Worm (Caenorhabditis elegans): ENCODE measurements around the gene lin-8.

DNA sequence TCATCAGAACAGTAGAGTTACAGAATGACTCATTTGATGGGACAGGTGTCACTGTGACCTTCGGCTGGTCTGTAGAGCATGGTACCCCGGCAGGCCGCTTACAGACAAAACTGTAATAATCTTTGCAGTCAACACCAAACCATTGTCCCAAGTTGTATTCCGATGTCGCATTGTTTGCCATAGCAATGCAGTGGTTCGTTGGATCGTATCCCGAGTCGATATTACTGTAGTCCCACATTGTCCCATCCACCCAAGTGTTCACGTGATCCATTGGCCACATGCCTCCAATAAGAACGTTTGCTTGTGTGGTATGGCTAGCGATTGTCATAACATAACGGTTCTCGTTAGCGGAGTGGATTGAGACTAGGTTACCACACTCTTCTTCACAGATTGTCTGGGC is 35.7 kb upstream of the lin-8 start:
- TF ChIP-seq nhr-76 (tag; optimal IDR thresholded peaks at IDR 0.05) (no peak), tag-97 (GFP tag; IDR thresholded peaks at IDR 0.05) (no peak), ama-1 (optimal IDR thresholded peaks at IDR 0.05) (no peak), zip-11 (GFP tag; IDR thresholded peaks at IDR 0.05) (no peak), unc-39 (tag; optimal IDR thresholded peaks at IDR 0.05) (no peak), lin-15B (tag; optimal IDR thresholded peaks at IDR 0.05) (no peak)
